Fruit fly (Drosophila melanogaster): ENCODE data around the gene Aduk.

Aduk gene

DNA sequence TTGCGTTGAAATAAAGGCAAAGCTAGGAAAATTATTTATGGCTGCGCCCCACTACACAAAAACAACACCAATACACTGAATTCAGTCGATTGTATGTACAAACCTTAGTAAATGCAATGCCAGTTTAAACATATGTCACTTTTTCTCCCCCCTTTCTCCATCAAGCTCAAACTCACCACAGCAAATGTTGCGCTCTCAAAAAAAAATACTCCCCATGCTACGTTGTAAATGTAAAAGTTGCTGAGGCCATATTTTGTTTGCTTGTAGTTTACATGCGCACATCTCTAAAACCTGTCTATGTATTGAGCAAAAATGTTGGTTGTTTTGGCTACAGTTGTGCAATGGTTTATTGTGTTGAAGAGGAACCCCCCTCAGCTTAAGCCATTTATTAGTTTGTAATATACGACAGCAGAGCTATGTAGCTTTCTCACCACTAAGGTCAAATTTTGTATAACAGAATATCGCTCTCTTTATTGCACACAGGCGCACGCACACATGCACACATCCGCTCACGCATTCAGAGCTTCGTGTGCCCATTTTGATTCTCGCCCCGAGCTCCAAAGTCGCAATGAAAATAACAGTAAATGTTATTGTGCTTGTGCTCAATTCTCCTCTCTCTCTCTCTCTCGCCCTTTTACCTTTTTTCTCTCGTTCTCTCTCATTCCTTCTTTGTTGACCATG lies 18.2 kb upstream of the Aduk start (continued):
- TF ChIP-seq gro (GFP tag; optimal IDR thresholded peaks at IDR 0.05) (no peak), CG10209 (GFP tag; optimal IDR thresholded peaks at IDR 0.05) (no peak), CG8281 (tag; optimal IDR thresholded peaks at IDR 0.05) (no peak), trem (tag; optimal IDR thresholded peaks at IDR 0.05) (no peak), CG11093 (GFP tag; IDR thresholded peaks at IDR 0.05) (no peak), crp (GFP tag; optimal IDR thresholded peaks at IDR 0.05) (no peak), NC2β (GFP tag; optimal IDR thresholded peaks at IDR 0.05) (no peak), Deaf1 (tag; optimal IDR thresholded peaks at IDR 0.05) (peak; percentile 87), CrebB (tag; optimal IDR thresholded peaks at IDR 0.05) (no peak), Bteb2 (GFP tag; optimal IDR thresholded peaks at IDR 0.05) (no peak), CG7963 (GFP tag; IDR thresholded peaks at IDR 0.05; ENCODE audit: partially characterized antibody) (no peak), eve (GFP tag; optimal IDR thresholded peaks at IDR 0.05) (peak in 1 of 2 experiments; percentile 63), her (GFP tag; optimal IDR thresholded peaks at IDR 0.05) (no peak), Ada2b (GFP tag; IDR thresholded peaks at IDR 0.05) (no peak), CG4328 (GFP tag; optimal IDR thresholded peaks at IDR 0.05) (no peak), hkb (optimal IDR thresholded peaks at IDR 0.05) (no peak), hkb (GFP tag; IDR thresholded peaks at IDR 0.05) (no peak), CG1529 (GFP tag; optimal IDR thresholded peaks at IDR 0.05) (peak; percentile 4), abd-A (tag; optimal IDR thresholded peaks at IDR 0.05) (peak; percentile 99), PHDP (tag; optimal IDR thresholded peaks at IDR 0.05) (no peak), pan (optimal IDR thresholded peaks at IDR 0.05) (no peak), pan (GFP tag; optimal IDR thresholded peaks at IDR 0.05 in 1 of 2, IDR thresholded peaks at IDR 0.05 in 1 of 2) (no peak), cato (GFP tag; optimal IDR thresholded peaks at IDR 0.05; ENCODE audit: borderline replicate concordance) (no peak), CG4820 (GFP tag; optimal IDR thresholded peaks at IDR 0.05) (no peak), tio (GFP tag; optimal IDR thresholded peaks at IDR 0.05) (no peak), B-H1 (GFP tag; IDR thresholded peaks at IDR 0.05) (no peak), Pdp1 (GFP tag; optimal IDR thresholded peaks at IDR 0.05) (peak in 1 of 2 experiments; percentile 92), CG9932 (GFP tag; IDR thresholded peaks at IDR 0.05) (no peak), sima (GFP tag; optimal IDR thresholded peaks at IDR 0.05) (no peak), hb (GFP tag; IDR thresholded peaks at IDR 0.05; ENCODE audit: partially characterized antibody) (no peak), CG18262 (tag; optimal IDR thresholded peaks at IDR 0.05) (no peak), knrl (GFP tag; IDR thresholded peaks at IDR 0.05; ENCODE audit: partially characterized antibody) (no peak), Bgb (GFP tag; IDR thresholded peaks at IDR 0.05; ENCODE audit: partially characterized antibody) (no peak), ab (GFP tag; optimal IDR thresholded peaks at IDR 0.05) (peak; percentile 5), mirr (GFP tag; optimal IDR thresholded peaks at IDR 0.05) (peak; percentile 86), Trl (optimal IDR thresholded peaks at IDR 0.05) (peak; percentile 89 to 98), Trl (GFP tag; optimal IDR thresholded peaks at IDR 0.05) (peak; percentile 16), H2.0 (GFP tag; IDR thresholded peaks at IDR 0.05) (no peak), lola (GFP tag; optimal IDR thresholded peaks at IDR 0.05) (no peak)

Data from whole organism, embryonic.